Fruit fly (Drosophila melanogaster) whole organism, embryonic: Measurements from ENCODE around the gene CG15414.

Experiments used
- Ada2b ChIP-seq: fragments of 200-800 bp; sonication (Bioruptor generic); IDR thresholded peaks from 2 replicates; pipeline ENCODE4 v1.3.6; 2022; ENCODE audit warnings: missing biosample characterization, missing genetic modification characterization
- B-H2 ChIP-seq: fragments of 200-800 bp; sonication (Bioruptor generic); optimal IDR thresholded peaks from 2 replicates; lab custom pipeline; 2018; ENCODE audit warnings: missing biosample characterization, mild to moderate bottlenecking, missing genetic modification characterization
- Blimp-1 ChIP-seq: fragments of 200-800 bp; sonication (Bioruptor generic); optimal IDR thresholded peaks from 3 replicates; lab custom pipeline; 2018; ENCODE audit warnings: missing biosample characterization, missing genetic modification characterization, mild to moderate bottlenecking, moderate library complexity, missing genetic modification reagents
- CG10147 ChIP-seq: fragments of 200-800 bp; sonication (Bioruptor generic); optimal IDR thresholded peaks from 2 replicates; lab custom pipeline; 2019; ENCODE audit warnings: missing biosample characterization, mild to moderate bottlenecking, missing genetic modification characterization, moderate library complexity
- CG1024 ChIP-seq: fragments of 200-800 bp; sonication (Bioruptor generic); IDR thresholded peaks from 2 replicates; pipeline ENCODE4 v1.3.6; 2022; ENCODE audit warnings: missing biosample characterization, missing genetic modification characterization
- CG10959 ChIP-seq: fragments of 200-800 bp; sonication (Bioruptor generic); IDR thresholded peaks from 2 replicates; pipeline ENCODE4 v1.3.6; 2022; ENCODE audit warnings: missing biosample characterization, missing genetic modification characterization
- CG12942 ChIP-seq: fragments of 200-800 bp; sonication (Bioruptor generic); optimal IDR thresholded peaks from 3 replicates; lab custom pipeline; 2016; ENCODE audit warnings: missing biosample characterization, missing genetic modification characterization
- CG13123 ChIP-seq: fragments of 200-800 bp; sonication (Bioruptor generic); optimal IDR thresholded peaks from 2 replicates; lab custom pipeline; 2016; ENCODE audit warnings: missing biosample characterization, missing genetic modification characterization
- CG16863 ChIP-seq: fragments of 200-800 bp; sonication (Bioruptor generic); optimal IDR thresholded peaks from 3 replicates; lab custom pipeline; 2016; ENCODE audit warnings: missing biosample characterization, missing genetic modification characterization
- CG17385 ChIP-seq: fragments of 200-800 bp; sonication (Bioruptor generic); optimal IDR thresholded peaks from 3 replicates; lab custom pipeline; 2018; ENCODE audit warnings: missing biosample characterization, mild to moderate bottlenecking, missing genetic modification characterization
- CG17829 ChIP-seq: fragments of 200-800 bp; optimal IDR thresholded peaks from 2 replicates; lab custom pipeline; 2019; ENCODE audit warnings: missing biosample characterization, mild to moderate bottlenecking, missing genetic modification characterization, moderate library complexity
- CG3163 ChIP-seq: fragments of 200-800 bp; sonication (Bioruptor generic); optimal IDR thresholded peaks from 3 replicates; lab custom pipeline; 2016; ENCODE audit warnings: missing biosample characterization, missing genetic modification characterization
- CG3847 ChIP-seq: fragments of 200-800 bp; sonication (Bioruptor generic); IDR thresholded peaks from 2 replicates; pipeline ENCODE4 v1.3.6; 2022; ENCODE audit warnings: missing biosample characterization, missing genetic modification characterization
- CG4617 ChIP-seq: fragments of 200-800 bp; sonication (Bioruptor generic); optimal IDR thresholded peaks from 3 replicates; lab custom pipeline; 2016; ENCODE audit warnings: missing biosample characterization, missing genetic modification characterization, borderline replicate concordance
- CG4707 ChIP-seq: fragments of 200-800 bp; sonication (Bioruptor generic); optimal IDR thresholded peaks from 2 replicates; lab custom pipeline; 2018; ENCODE audit warnings: missing biosample characterization, mild to moderate bottlenecking, missing genetic modification characterization, moderate library complexity
- CG6272 ChIP-seq: fragments of 200-800 bp; sonication (Bioruptor generic); IDR thresholded peaks from 2 replicates; pipeline ENCODE4 v1.3.6; 2022; ENCODE audit warnings: missing biosample characterization, missing genetic modification characterization
- CG6765 ChIP-seq: fragments of 200-800 bp; sonication (Bioruptor generic); optimal IDR thresholded peaks from 3 replicates; lab custom pipeline; 2017; ENCODE audit warnings: missing biosample characterization, mild to moderate bottlenecking, missing genetic modification characterization
- CG9437 ChIP-seq: fragments of 200-800 bp; sonication (Bioruptor generic); optimal IDR thresholded peaks from 2 replicates; lab custom pipeline; 2018; ENCODE audit warnings: missing biosample characterization, mild to moderate bottlenecking, missing genetic modification characterization
- CHES-1-like ChIP-seq: fragments of 200-800 bp; sonication (Bioruptor generic); optimal IDR thresholded peaks from 2 replicates; lab custom pipeline; 2016; ENCODE audit warnings: missing biosample characterization, missing genetic modification characterization
- CTCF ChIP-seq: fragments of 200-800 bp; sonication (Bioruptor generic); optimal IDR thresholded peaks from 2 replicates; lab custom pipeline; 2017; ENCODE audit warnings: missing biosample characterization, mild to moderate bottlenecking, missing genetic modification characterization, moderate library complexity
- Dip3 ChIP-seq: fragments of 200-800 bp; sonication (Bioruptor generic); optimal IDR thresholded peaks from 3 replicates; lab custom pipeline; 2016; ENCODE audit warnings: missing biosample characterization, missing genetic modification characterization
- Doc3 ChIP-seq: fragments of 200-800 bp; sonication (Bioruptor generic); IDR thresholded peaks from 3 replicates; pipeline ENCODE4 v1.3.6; 2022; ENCODE audit warnings: missing biosample characterization, missing genetic modification characterization; ENCODE audit not compliant: partially characterized antibody
- HLH54F ChIP-seq: fragments of 200-800 bp; sonication (Bioruptor generic); optimal IDR thresholded peaks from 3 replicates; lab custom pipeline; 2016; ENCODE audit warnings: missing biosample characterization, missing genetic modification characterization
- HLHmδ ChIP-seq: fragments of 200-800 bp; sonication (Bioruptor generic); optimal IDR thresholded peaks from 2 replicates; lab custom pipeline; 2018; ENCODE audit warnings: missing biosample characterization, mild to moderate bottlenecking, missing genetic modification characterization, moderate library complexity
- Hr3 ChIP-seq: fragments of 200-800 bp; sonication (Bioruptor generic); optimal IDR thresholded peaks from 3 replicates; lab custom pipeline; 2016; ENCODE audit warnings: missing biosample characterization, missing genetic modification characterization
- Lpt ChIP-seq: fragments of >200 bp; optimal IDR thresholded peaks from 2 replicates; lab custom pipeline; 2018; ENCODE audit warnings: missing biosample characterization, missing genetic modification characterization
- Ravus ChIP-seq: fragments of 200-800 bp; sonication (Bioruptor generic); IDR thresholded peaks from 2 replicates; pipeline ENCODE4 v1.3.6; 2022; ENCODE audit warnings: missing biosample characterization, missing genetic modification characterization
- Tbp ChIP-seq: fragments of >200 bp; optimal IDR thresholded peaks from 2 replicates; lab custom pipeline; 2018; ENCODE audit warnings: missing biosample characterization, missing genetic modification characterization
- amos ChIP-seq: fragments of 200-800 bp; sonication (Bioruptor generic); IDR thresholded peaks from 2 replicates; pipeline ENCODE4 v1.3.6; 2022; ENCODE audit warnings: missing biosample characterization, missing genetic modification characterization; ENCODE audit not compliant: partially characterized antibody
- ase ChIP-seq: fragments of 200-800 bp; sonication (Bioruptor generic); IDR thresholded peaks from 3 replicates; pipeline ENCODE4 v1.3.6; 2022; ENCODE audit warnings: missing biosample characterization, missing genetic modification characterization
- ash1 ChIP-seq: fragments of 200-800 bp; sonication (Bioruptor generic); optimal IDR thresholded peaks from 2 replicates; lab custom pipeline; 2018; ENCODE audit warnings: missing biosample characterization, mild to moderate bottlenecking, missing genetic modification characterization
- bcd ChIP-seq: fragments of 200-800 bp; sonication (Bioruptor generic); optimal IDR thresholded peaks from 2 replicates; lab custom pipeline; 2017; ENCODE audit warnings: missing biosample characterization, mild to moderate bottlenecking, missing genetic modification characterization
- ci ChIP-seq: fragments of 200-800 bp; sonication (Bioruptor generic); IDR thresholded peaks from 3 replicates; pipeline ENCODE4 v1.3.6; 2022; ENCODE audit warnings: missing biosample characterization, missing genetic modification characterization
- corto ChIP-seq: fragments of 200-800 bp; sonication (Bioruptor generic); optimal IDR thresholded peaks from 2 replicates; lab custom pipeline; 2016; ENCODE audit warnings: missing biosample characterization, mild to moderate bottlenecking, missing genetic modification characterization, moderate library complexity
- crol ChIP-seq: fragments of 200-800 bp; sonication (Bioruptor generic); IDR thresholded peaks from 2 replicates; pipeline ENCODE4 v1.3.6; 2022; ENCODE audit warnings: missing biosample characterization, missing genetic modification characterization
- ems ChIP-seq: fragments of 200-800 bp; sonication (Bioruptor generic); optimal IDR thresholded peaks from 3 replicates; lab custom pipeline; 2016; ENCODE audit warnings: missing biosample characterization, missing genetic modification characterization
- ewg ChIP-seq: fragments of 200-800 bp; sonication (Bioruptor generic); optimal IDR thresholded peaks from 3 replicates; lab custom pipeline; 2017; ENCODE audit warnings: mild to moderate bottlenecking, missing biosample characterization, missing genetic modification reagents, missing genetic modification characterization
- exex ChIP-seq: fragments of 200-800 bp; sonication (Bioruptor generic); optimal IDR thresholded peaks from 4 replicates; lab custom pipeline; 2018; ENCODE audit warnings: missing biosample characterization, mild to moderate bottlenecking, missing genetic modification characterization, moderate library complexity
- gcm ChIP-seq: fragments of 200-800 bp; sonication (Bioruptor generic); optimal IDR thresholded peaks from 2 replicates; lab custom pipeline; 2019; ENCODE audit warnings: missing biosample characterization, mild to moderate bottlenecking, missing genetic modification characterization, moderate library complexity
- gem ChIP-seq: fragments of 200-800 bp; sonication (Bioruptor generic); optimal IDR thresholded peaks from 2 replicates; lab custom pipeline; 2019; ENCODE audit warnings: missing biosample characterization, mild to moderate bottlenecking, missing genetic modification characterization, moderate library complexity
- nmo ChIP-seq: fragments of 200-800 bp; sonication (Bioruptor generic); optimal IDR thresholded peaks from 2 replicates; lab custom pipeline; 2018; ENCODE audit warnings: missing biosample characterization, mild to moderate bottlenecking, missing genetic modification characterization, moderate library complexity
- phol ChIP-seq: fragments of 200-800 bp; sonication (Bioruptor generic); optimal IDR thresholded peaks from 3 replicates; lab custom pipeline; 2018; ENCODE audit warnings: missing biosample characterization, mild to moderate bottlenecking, missing genetic modification characterization, moderate library complexity
- pum ChIP-seq: fragments of 200-800 bp; sonication (Bioruptor generic); optimal IDR thresholded peaks from 2 replicates; lab custom pipeline; 2016; ENCODE audit warnings: missing biosample characterization, missing genetic modification characterization
- pzg ChIP-seq: fragments of 200-800 bp; sonication (Bioruptor generic); optimal IDR thresholded peaks from 3 replicates; lab custom pipeline; 2018; ENCODE audit warnings: missing biosample characterization, mild to moderate bottlenecking, missing genetic modification characterization, moderate library complexity
- ro ChIP-seq: fragments of 200-800 bp; sonication (Bioruptor generic); IDR thresholded peaks from 2 replicates; pipeline ENCODE4 v1.3.6; 2022; ENCODE audit warnings: missing biosample characterization, missing genetic modification characterization
- row ChIP-seq: fragments of 200-800 bp; sonication (Bioruptor generic); IDR thresholded peaks from 3 replicates; pipeline ENCODE4 v1.3.6; 2022; ENCODE audit warnings: missing biosample characterization, missing genetic modification characterization
- slp2 ChIP-seq: fragments of 200-800 bp; sonication (Bioruptor generic); optimal IDR thresholded peaks from 2 replicates; lab custom pipeline; 2016; ENCODE audit warnings: missing biosample characterization, missing genetic modification characterization
- sna ChIP-seq: fragments of 200-800 bp; sonication (Bioruptor generic); IDR thresholded peaks from 2 replicates; pipeline ENCODE4 v1.3.6; 2022; ENCODE audit warnings: missing biosample characterization, missing genetic modification characterization; ENCODE audit not compliant: partially characterized antibody
- sr ChIP-seq: fragments of 200-800 bp; sonication (Bioruptor generic); IDR thresholded peaks from 3 replicates; pipeline ENCODE4 v1.3.6; 2022; ENCODE audit warnings: missing biosample characterization, missing genetic modification characterization
- tll ChIP-seq, 2 experiments: fragments of 200-800 bp in 1 of 2; fragments of >200 bp in 1 of 2; sonication (Bioruptor generic) in 1 of 2; optimal IDR thresholded peaks; 2 replicates each; lab custom pipeline; 2017 to 2019; ENCODE audit warnings: missing biosample characterization in 2 of 2, missing genetic modification characterization in 2 of 2, mild to moderate bottlenecking in 1 of 2, moderate library complexity in 1 of 2
- yki ChIP-seq: fragments of >200 bp; optimal IDR thresholded peaks from 3 replicates; lab custom pipeline; 2018
- zf30C ChIP-seq: fragments of 200-800 bp; sonication (Bioruptor generic); optimal IDR thresholded peaks from 3 replicates; lab custom pipeline; 2018; ENCODE audit warnings: missing biosample characterization, mild to moderate bottlenecking, missing genetic modification characterization

The CG15414 gene

dm6 chr2L:3514569-3515191, 23.8 kb upstream of the CG15414 start, which contains the start of the genes LeuRS and CG17593 (continued):
- TF ChIP-seq CHES-1-like (GFP tag; lab: Kevin White, UChicago) (no peak), CG10147 (GFP tag; lab: Kevin White, UChicago) (no peak), ro (GFP tag; lab: Robert Waterston, UW) (no peak), ci (GFP tag; lab: Robert Waterston, UW) (no peak), pum (no peak), Blimp-1 (GFP tag; lab: Kevin White, UChicago) (no peak), CG16863 (no peak), amos (GFP tag; lab: Robert Waterston, UW) (no peak), ase (GFP tag; lab: Robert Waterston, UW) (no peak), CG6272 (GFP tag; lab: Robert Waterston, UW) (no peak), phol (peak; percentile 37), CG13123 (GFP tag; lab: Kevin White, UChicago) (no peak), tll (GFP tag; optimal IDR thresholded peaks at IDR 0.05; lab: Kevin White, UChicago) (no peak), Ravus (GFP tag; lab: Robert Waterston, UW) (no peak), CG4707 (GFP tag; lab: Kevin White, UChicago) (no peak), CG3163 (GFP tag; lab: Kevin White, UChicago) (no peak), CG4617 (GFP tag; lab: Kevin White, UChicago) (peak; percentile 75), CG12942 (no peak), sna (GFP tag; lab: Robert Waterston, UW) (no peak), yki (lab: Kevin White, UChicago) (no peak), sr (no peak), CG3847 (GFP tag; lab: Robert Waterston, UW) (no peak), CG1024 (GFP tag; lab: Robert Waterston, UW) (no peak), zf30C (peak; percentile 54), bcd (GFP tag; lab: Kevin White, UChicago) (no peak), ems (GFP tag; lab: Kevin White, UChicago) (no peak), CG6765 (GFP tag; lab: Kevin White, UChicago) (no peak), Doc3 (no peak), gcm (GFP tag; lab: Kevin White, UChicago) (no peak), HLHmδ (no peak), Dip3 (GFP tag; lab: Kevin White, UChicago) (no peak), crol (GFP tag; lab: Robert Waterston, UW) (no peak), row (GFP tag; lab: Robert Waterston, UW) (peak; percentile 38; the same call in 2 of the 3 replicates), CG10959 (GFP tag; lab: Robert Waterston, UW) (no peak), exex (tag; lab: Kevin White, UChicago) (peak; percentile 20), CG9437 (GFP tag; lab: Kevin White, UChicago) (no peak), slp2 (GFP tag; lab: Kevin White, UChicago) (no peak), HLH54F (GFP tag; lab: Kevin White, UChicago) (no peak), B-H2 (GFP tag; lab: Kevin White, UChicago) (no peak), CG17385 (GFP tag; lab: Kevin White, UChicago) (no peak), Tbp (GFP tag; lab: Kevin White, UChicago) (no peak), Ada2b (no peak), CG17829 (tag; lab: Kevin White, UChicago) (peak; percentile 51), gem (no peak), ash1 (GFP tag; lab: Kevin White, UChicago) (no peak), CTCF (peak; percentile 13), pzg (GFP tag; lab: Kevin White, UChicago) (peak; percentile 40), corto (GFP tag; lab: Kevin White, UChicago) (no peak), ewg (no peak), Hr3 (peak; percentile 74), nmo (peak; percentile 50), Lpt (no peak)
